Fruit fly (Drosophila melanogaster) whole organism, embryonic: Measurements from ENCODE around the gene Naxd.
A peak's percentile ranks its signal among the peaks of the same experiment; 100 is the strongest.

ENCODE experiments used
- ATbp ChIP-seq: fragments of 200-800 bp; sonication (Bioruptor generic); optimal IDR thresholded peaks from 2 replicates; lab custom pipeline; 2017; ENCODE audit warnings: missing biosample characterization, mild to moderate bottlenecking, missing genetic modification characterization, missing genetic modification reagents
- Atf6 ChIP-seq: fragments of 200-800 bp; sonication (Bioruptor generic); IDR thresholded peaks from 2 replicates; pipeline ENCODE4 v1.3.6; 2022; ENCODE audit warnings: missing biosample characterization, missing genetic modification characterization
- CG10274 ChIP-seq: fragments of 200-800 bp; sonication (Bioruptor generic); optimal IDR thresholded peaks from 3 replicates; lab custom pipeline; 2017; ENCODE audit warnings: missing biosample characterization, mild to moderate bottlenecking, missing genetic modification characterization
- CG10959 ChIP-seq: fragments of 200-800 bp; sonication (Bioruptor generic); IDR thresholded peaks from 2 replicates; pipeline ENCODE4 v1.3.6; 2022; ENCODE audit warnings: missing biosample characterization, missing genetic modification characterization
- CG12769 ChIP-seq: fragments of 200-800 bp; sonication (Bioruptor generic); optimal IDR thresholded peaks from 2 replicates; lab custom pipeline; 2019; ENCODE audit warnings: missing biosample characterization, mild to moderate bottlenecking, missing genetic modification characterization, moderate library complexity
- CG13424 ChIP-seq: fragments of 200-800 bp; sonication (Bioruptor generic); optimal IDR thresholded peaks from 2 replicates; lab custom pipeline; 2019; ENCODE audit warnings: missing biosample characterization, mild to moderate bottlenecking, missing genetic modification characterization, moderate library complexity
- CG13775 ChIP-seq: fragments of 200-800 bp; sonication (Bioruptor generic); optimal IDR thresholded peaks from 3 replicates; lab custom pipeline; 2017; ENCODE audit warnings: missing biosample characterization, mild to moderate bottlenecking, missing genetic modification characterization
- CG13894 ChIP-seq: fragments of 200-800 bp; sonication (Bioruptor generic); optimal IDR thresholded peaks from 3 replicates; lab custom pipeline; 2018; ENCODE audit warnings: missing biosample characterization, mild to moderate bottlenecking, missing genetic modification characterization, moderate library complexity
- CG15269 ChIP-seq: fragments of 200-800 bp; sonication (Bioruptor generic); optimal IDR thresholded peaks from 2 replicates; lab custom pipeline; 2018; ENCODE audit warnings: missing biosample characterization, mild to moderate bottlenecking, missing genetic modification characterization, moderate library complexity
- CG17359 ChIP-seq: fragments of 200-800 bp; sonication (Bioruptor generic); optimal IDR thresholded peaks from 3 replicates; lab custom pipeline; 2018; ENCODE audit warnings: missing biosample characterization, mild to moderate bottlenecking, missing genetic modification characterization, moderate library complexity
- CG2116 ChIP-seq: fragments of 200-800 bp; sonication (Bioruptor generic); optimal IDR thresholded peaks from 3 replicates; lab custom pipeline; 2018; ENCODE audit warnings: missing biosample characterization, mild to moderate bottlenecking, missing genetic modification characterization
- CG2875 ChIP-seq: fragments of 200-800 bp; sonication (Bioruptor generic); optimal IDR thresholded peaks from 2 replicates; lab custom pipeline; 2017; ENCODE audit warnings: missing biosample characterization, mild to moderate bottlenecking, missing genetic modification characterization, missing genetic modification reagents
- CG30431 ChIP-seq: fragments of 200-800 bp; sonication (Bioruptor generic); optimal IDR thresholded peaks from 2 replicates; lab custom pipeline; 2017; ENCODE audit warnings: missing biosample characterization, missing genetic modification characterization
- CG31224 ChIP-seq: fragments of 200-800 bp; sonication (Bioruptor generic); IDR thresholded peaks from 2 replicates; pipeline ENCODE4 v1.3.6; 2022; ENCODE audit warnings: missing biosample characterization, missing genetic modification characterization
- CG3163 ChIP-seq: fragments of 200-800 bp; sonication (Bioruptor generic); optimal IDR thresholded peaks from 3 replicates; lab custom pipeline; 2016; ENCODE audit warnings: missing biosample characterization, missing genetic modification characterization
- CG32532 ChIP-seq: fragments of 200-800 bp; sonication (Bioruptor generic); IDR thresholded peaks from 2 replicates; pipeline ENCODE4 v1.3.6; 2022; ENCODE audit warnings: missing biosample characterization, missing genetic modification characterization
- CG32767 ChIP-seq: fragments of 200-800 bp; sonication (Bioruptor generic); IDR thresholded peaks from 2 replicates; pipeline ENCODE4 v1.3.6; 2022; ENCODE audit warnings: missing biosample characterization, missing genetic modification characterization
- CG32772 ChIP-seq: fragments of 200-800 bp; sonication (Bioruptor generic); IDR thresholded peaks from 2 replicates; pipeline ENCODE4 v1.3.6; 2022; ENCODE audit warnings: missing biosample characterization, missing genetic modification characterization
- CG6683 ChIP-seq: fragments of 200-800 bp; sonication (Bioruptor generic); optimal IDR thresholded peaks from 2 replicates; lab custom pipeline; 2017; ENCODE audit warnings: missing biosample characterization, mild to moderate bottlenecking, missing genetic modification characterization, missing genetic modification reagents
- CG7839 ChIP-seq: fragments of 200-800 bp; sonication (Bioruptor generic); optimal IDR thresholded peaks from 3 replicates; lab custom pipeline; 2018; ENCODE audit warnings: missing biosample characterization, mild to moderate bottlenecking, missing genetic modification characterization, moderate library complexity
- CG9727 ChIP-seq: fragments of 200-800 bp; sonication (Bioruptor generic); optimal IDR thresholded peaks from 3 replicates; lab custom pipeline; 2017; ENCODE audit warnings: missing biosample characterization, mild to moderate bottlenecking, missing genetic modification characterization
- CG9817 ChIP-seq: fragments of 200-800 bp; sonication (Bioruptor generic); optimal IDR thresholded peaks from 2 replicates; lab custom pipeline; 2018; ENCODE audit warnings: missing biosample characterization, mild to moderate bottlenecking, missing genetic modification characterization, moderate library complexity
- CHES-1-like ChIP-seq: fragments of 200-800 bp; sonication (Bioruptor generic); optimal IDR thresholded peaks from 2 replicates; lab custom pipeline; 2016; ENCODE audit warnings: missing biosample characterization, missing genetic modification characterization
- Chrac-16 ChIP-seq: fragments of 200-800 bp; sonication (Bioruptor generic); optimal IDR thresholded peaks from 3 replicates; lab custom pipeline; 2016; ENCODE audit warnings: missing biosample characterization, missing genetic modification characterization
- CrebB ChIP-seq: fragments of 200-800 bp; sonication (Bioruptor generic); optimal IDR thresholded peaks from 3 replicates; lab custom pipeline; 2018; ENCODE audit warnings: missing biosample characterization, mild to moderate bottlenecking, missing genetic modification characterization
- D ChIP-seq, 2 experiments: fragments of 200-800 bp in 1 of 2; fragments of >200 bp in 1 of 2; sonication (Bioruptor generic) in 1 of 2; optimal IDR thresholded peaks; 2 replicates in 1 of 2; 3 replicates in 1 of 2; lab custom pipeline; 2017; ENCODE audit warnings: mild to moderate bottlenecking in 1 of 2, missing biosample characterization in 1 of 2, missing genetic modification characterization in 1 of 2, missing genetic modification reagents in 1 of 2
- Fer1 ChIP-seq: fragments of 200-800 bp; sonication (Bioruptor generic); optimal IDR thresholded peaks from 2 replicates; lab custom pipeline; 2017; ENCODE audit warnings: missing biosample characterization, mild to moderate bottlenecking, missing genetic modification characterization
- Gug ChIP-seq: fragments of 200-800 bp; sonication (Bioruptor generic); IDR thresholded peaks from 4 replicates; pipeline ENCODE4 v1.3.6; 2022; ENCODE audit warnings: missing biosample characterization, missing genetic modification characterization
- Myb ChIP-seq: fragments of 200-800 bp; sonication (Bioruptor generic); optimal IDR thresholded peaks from 2 replicates; lab custom pipeline; 2016; ENCODE audit warnings: missing biosample characterization, missing genetic modification characterization
- Sox102F ChIP-seq: fragments of 200-800 bp; sonication (Bioruptor generic); optimal IDR thresholded peaks from 2 replicates; lab custom pipeline; 2018; ENCODE audit warnings: missing biosample characterization, mild to moderate bottlenecking, missing genetic modification characterization, moderate library complexity
- Tbp ChIP-seq: fragments of >200 bp; optimal IDR thresholded peaks from 2 replicates; lab custom pipeline; 2018; ENCODE audit warnings: missing biosample characterization, missing genetic modification characterization
- Xbp1 ChIP-seq: fragments of 200-800 bp; sonication (Bioruptor generic); optimal IDR thresholded peaks from 3 replicates; lab custom pipeline; 2016; ENCODE audit warnings: missing biosample characterization, mild to moderate bottlenecking, missing genetic modification characterization
- al ChIP-seq: fragments of 200-800 bp; sonication (Bioruptor generic); IDR thresholded peaks from 2 replicates; pipeline ENCODE4 v1.3.6; 2022; ENCODE audit warnings: missing biosample characterization, missing genetic modification characterization
- br ChIP-seq: fragments of >200 bp; optimal IDR thresholded peaks from 2 replicates; lab custom pipeline; 2017
- bsh ChIP-seq, 2 experiments: fragments of 200-800 bp; sonication (Bioruptor generic); optimal IDR thresholded peaks; 2 replicates each; lab custom pipeline; 2017 to 2018; ENCODE audit warnings: mild to moderate bottlenecking in 2 of 2, missing biosample characterization in 2 of 2, missing genetic modification characterization in 2 of 2, moderate library complexity in 1 of 2
- cg ChIP-seq: fragments of 200-800 bp; sonication (Bioruptor generic); optimal IDR thresholded peaks from 3 replicates; lab custom pipeline; 2019; ENCODE audit warnings: missing biosample characterization, mild to moderate bottlenecking, missing genetic modification characterization, moderate library complexity
- chn ChIP-seq: fragments of 200-800 bp; sonication (Bioruptor generic); optimal IDR thresholded peaks from 2 replicates; lab custom pipeline; 2016; ENCODE audit warnings: missing biosample characterization, missing genetic modification characterization
- crol ChIP-seq: fragments of 200-800 bp; sonication (Bioruptor generic); IDR thresholded peaks from 2 replicates; pipeline ENCODE4 v1.3.6; 2022; ENCODE audit warnings: missing biosample characterization, missing genetic modification characterization
- esg ChIP-seq: fragments of 200-800 bp; sonication (Bioruptor generic); conservative IDR thresholded peaks from 2 replicates; pipeline ENCODE4 v1.3.6; 2022; ENCODE audit warnings: missing biosample characterization, missing genetic modification characterization
- gem ChIP-seq: fragments of 200-800 bp; sonication (Bioruptor generic); optimal IDR thresholded peaks from 2 replicates; lab custom pipeline; 2019; ENCODE audit warnings: missing biosample characterization, mild to moderate bottlenecking, missing genetic modification characterization, moderate library complexity
- gsb ChIP-seq: fragments of 200-800 bp; sonication (Bioruptor generic); IDR thresholded peaks from 2 replicates; pipeline ENCODE4 v1.3.6; 2022; ENCODE audit warnings: missing biosample characterization, missing genetic modification characterization
- insv ChIP-seq, 2 experiments: fragments of 200-800 bp; sonication (Bioruptor generic); optimal IDR thresholded peaks; 3 replicates each; lab custom pipeline; 2016 to 2018; ENCODE audit warnings: missing biosample characterization in 2 of 2, missing genetic modification characterization in 2 of 2
- row ChIP-seq: fragments of 200-800 bp; sonication (Bioruptor generic); IDR thresholded peaks from 3 replicates; pipeline ENCODE4 v1.3.6; 2022; ENCODE audit warnings: missing biosample characterization, missing genetic modification characterization
- sima ChIP-seq: fragments of 200-800 bp; sonication (Bioruptor generic); optimal IDR thresholded peaks from 2 replicates; lab custom pipeline; 2016; ENCODE audit warnings: missing biosample characterization, missing genetic modification characterization
- sug ChIP-seq: fragments of 200-800 bp; optimal IDR thresholded peaks from 2 replicates; lab custom pipeline; 2019; ENCODE audit warnings: missing biosample characterization, mild to moderate bottlenecking, missing genetic modification characterization, moderate library complexity
- trem ChIP-seq: fragments of 200-800 bp; optimal IDR thresholded peaks from 3 replicates; lab custom pipeline; 2019; ENCODE audit warnings: missing biosample characterization, mild to moderate bottlenecking, missing genetic modification characterization, moderate library complexity
- ttk ChIP-seq: fragments of 200-800 bp; sonication (Bioruptor generic); IDR thresholded peaks from 2 replicates; pipeline ENCODE4 v2.1.2; 2022; ENCODE audit warnings: missing biosample characterization, missing genetic modification characterization
- twi ChIP-seq: fragments of 200-800 bp; optimal IDR thresholded peaks from 2 replicates; lab custom pipeline; 2019; ENCODE audit warnings: missing biosample characterization, mild to moderate bottlenecking, missing genetic modification characterization, moderate library complexity
- wdn ChIP-seq: fragments of 200-800 bp; sonication (Bioruptor generic); IDR thresholded peaks from 2 replicates; pipeline ENCODE4 v1.3.6; 2022; ENCODE audit warnings: missing biosample characterization, missing genetic modification characterization

Naxd gene

dm6 chr3L:19086364-19087200, 10.9 kb downstream of the Naxd start, which contains the start of gene Mkp3 (continued):
- TF ChIP-seq bsh (GFP tag; optimal IDR thresholded peaks at IDR 0.05; lab: Kevin White, UChicago) = peak; percentile 71 to 87
- TF ChIP-seq Xbp1 (GFP tag; lab: Kevin White, UChicago) = peak; percentile 71
- peak; percentile 88 for TF ChIP-seq crol
- peak; percentile 91 for TF ChIP-seq CG9727 (GFP tag; lab: Kevin White, UChicago)
- TF ChIP-seq sug (tag; lab: Kevin White, UChicago) = peak; percentile 90
- peak; percentile 71 for TF ChIP-seq CG10274 (GFP tag; lab: Kevin White, UChicago)
- TF ChIP-seq CG32767 = peak; percentile 95
- TF ChIP-seq CG9817 = peak; percentile 77
- peak; percentile 63 for TF ChIP-seq cg (GFP tag; lab: Kevin White, UChicago)
- TF ChIP-seq gem = peak; percentile 95
- peak; percentile 58 for TF ChIP-seq CG2875 (GFP tag; lab: Kevin White, UChicago)
- TF ChIP-seq ATbp (GFP tag; lab: Kevin White, UChicago) = peak; percentile 90
- TF ChIP-seq CG13894 (tag; lab: Kevin White, UChicago) = peak; percentile 53
- TF ChIP-seq CG17359 (tag; lab: Kevin White, UChicago) = peak; percentile 89
- TF ChIP-seq sima (GFP tag; lab: Kevin White, UChicago) = no peak
- TF ChIP-seq twi = peak; percentile 70
- TF ChIP-seq Sox102F (GFP tag; lab: Kevin White, UChicago) = peak; percentile 87
- TF ChIP-seq wdn (GFP tag; lab: Robert Waterston, UW) = peak; percentile 89
- TF ChIP-seq br = no peak
- peak; percentile 44 for TF ChIP-seq CG30431
- peak; percentile 94 for TF ChIP-seq CG7839 (tag; lab: Kevin White, UChicago)
- TF ChIP-seq CG32532 (GFP tag; lab: Robert Waterston, UW) = peak; percentile 93
- TF ChIP-seq CG15269 (tag; lab: Kevin White, UChicago) = peak; percentile 93
- TF ChIP-seq CG32772 (GFP tag; lab: Robert Waterston, UW) = peak; percentile 91
- TF ChIP-seq CG3163 (GFP tag; lab: Kevin White, UChicago) = no peak
- no peak for TF ChIP-seq CHES-1-like (GFP tag; lab: Kevin White, UChicago)
- TF ChIP-seq CG10959 (GFP tag; lab: Robert Waterston, UW) = peak; percentile 51
- TF ChIP-seq Tbp = peak; percentile 63
- peak; percentile 95 for TF ChIP-seq Atf6 (GFP tag; lab: Robert Waterston, UW)
- no peak for TF ChIP-seq D (optimal IDR thresholded peaks at IDR 0.05; lab: Kevin White, UChicago)
- peak; percentile 85 for TF ChIP-seq D (GFP tag; optimal IDR thresholded peaks at IDR 0.05; lab: Kevin White, UChicago)
- TF ChIP-seq CG12769 (tag; lab: Kevin White, UChicago) = peak; percentile 70
- peak; percentile 86 for TF ChIP-seq al (GFP tag; lab: Robert Waterston, UW)
- TF ChIP-seq CrebB (tag; lab: Kevin White, UChicago) = peak; percentile 83
- peak; percentile 79 for TF ChIP-seq trem
- peak; percentile 87 for TF ChIP-seq ttk (GFP tag; lab: Robert Waterston, UW)
- TF ChIP-seq Chrac-16 (GFP tag; lab: Kevin White, UChicago) = peak; percentile 61
- no peak for TF ChIP-seq chn (GFP tag; lab: Kevin White, UChicago)
- TF ChIP-seq CG2116 (GFP tag; lab: Kevin White, UChicago) = peak; percentile 41
- TF ChIP-seq Myb (GFP tag; lab: Kevin White, UChicago) = peak; percentile 22
- TF ChIP-seq insv (GFP tag; optimal IDR thresholded peaks at IDR 0.05; lab: Kevin White, UChicago) = peak in 1 of 2 experiments; percentile 41
- peak; percentile 84 for TF ChIP-seq CG31224
- TF ChIP-seq Gug = peak; percentile 72
- TF ChIP-seq gsb (GFP tag; lab: Robert Waterston, UW) = peak; percentile 79
- TF ChIP-seq CG6683 (GFP tag; lab: Kevin White, UChicago) = peak; percentile 92
- peak; percentile 94 for TF ChIP-seq CG13424 (tag; lab: Kevin White, UChicago)
- peak; percentile 90 for TF ChIP-seq CG13775
- TF ChIP-seq esg = peak; percentile 89
- peak; percentile 97 for TF ChIP-seq row (GFP tag; lab: Robert Waterston, UW)
- TF ChIP-seq Fer1 = peak; percentile 97
